Fruit fly (Drosophila melanogaster): Measurements from ENCODE around the gene CG1812.

Gene CG1812

dm6 chrX:20495767-20496656 is 15.3 kb upstream of the CG1812 start (continued):
- peak; percentile 57 for TF ChIP-seq CG10209 (GFP tag; optimal IDR thresholded peaks at IDR 0.05)
- peak; percentile 27 for TF ChIP-seq CG18764 (GFP tag; optimal IDR thresholded peaks at IDR 0.05)
- peak in 1 of 3 experiments; percentile 72 for TF ChIP-seq lola (GFP tag; optimal IDR thresholded peaks at IDR 0.05)
- no peak for TF ChIP-seq ERR (GFP tag; optimal IDR thresholded peaks at IDR 0.05)
- peak; percentile 47 for TF ChIP-seq Fer3 (tag; optimal IDR thresholded peaks at IDR 0.05)
- TF ChIP-seq vfl (GFP tag; optimal IDR thresholded peaks at IDR 0.05) = no peak
- TF ChIP-seq Blimp-1 (GFP tag; optimal IDR thresholded peaks at IDR 0.05) = peak; percentile 70
- TF ChIP-seq CG10462 (GFP tag; optimal IDR thresholded peaks at IDR 0.05) = peak; percentile 10
- peak; percentile 4 for TF ChIP-seq psq (GFP tag; optimal IDR thresholded peaks at IDR 0.05)
- TF ChIP-seq trh (GFP tag; optimal IDR thresholded peaks at IDR 0.05) = peak; percentile 41
- peak; percentile 72 for TF ChIP-seq shn (GFP tag; optimal IDR thresholded peaks at IDR 0.05)
- peak; percentile 61 for TF ChIP-seq CG18599 (GFP tag; optimal IDR thresholded peaks at IDR 0.05)
- peak; percentile 11 for TF ChIP-seq CG6813 (GFP tag; optimal IDR thresholded peaks at IDR 0.05)
- TF ChIP-seq chn (GFP tag; optimal IDR thresholded peaks at IDR 0.05) = peak; percentile 51
- TF ChIP-seq grau (tag; optimal IDR thresholded peaks at IDR 0.05) = peak; percentile 58
- TF ChIP-seq Bteb2 (GFP tag; optimal IDR thresholded peaks at IDR 0.05) = peak; percentile 59
- TF ChIP-seq Lim3 (GFP tag; IDR thresholded peaks at IDR 0.05) = no peak
- TF ChIP-seq da (GFP tag; optimal IDR thresholded peaks at IDR 0.05) = no peak
- TF ChIP-seq CG2712 (tag; optimal IDR thresholded peaks at IDR 0.05) = peak; percentile 62
- peak; percentile 13 for TF ChIP-seq CG18476 (GFP tag; optimal IDR thresholded peaks at IDR 0.05)
- peak; percentile 72 for TF ChIP-seq slbo (GFP tag; IDR thresholded peaks at IDR 0.05)
- no peak for TF ChIP-seq CG7745 (tag; optimal IDR thresholded peaks at IDR 0.05)
- peak; percentile 49 for TF ChIP-seq NfI (GFP tag; optimal IDR thresholded peaks at IDR 0.05)
- TF ChIP-seq eyg (GFP tag; optimal IDR thresholded peaks at IDR 0.05) = peak; percentile 12
- TF ChIP-seq z (GFP tag; IDR thresholded peaks at IDR 0.05) = no peak
- TF ChIP-seq Oli (tag; optimal IDR thresholded peaks at IDR 0.05) = peak; percentile 67
- TF ChIP-seq CG4404 (GFP tag; IDR thresholded peaks at IDR 0.05) = peak; percentile 33; the same call in 1 of the 2 replicates
- TF ChIP-seq bab2 (GFP tag; optimal IDR thresholded peaks at IDR 0.05) = peak; percentile 78
- peak; percentile 20 for TF ChIP-seq CG12299 (tag; optimal IDR thresholded peaks at IDR 0.05)
- TF ChIP-seq CG9817 (tag; optimal IDR thresholded peaks at IDR 0.05) = peak; percentile 27
- TF ChIP-seq CG6854 (GFP tag; optimal IDR thresholded peaks at IDR 0.05) = peak; percentile 24
- peak; percentile 75 for TF ChIP-seq zfh1 (GFP tag; IDR thresholded peaks at IDR 0.05)
- TF ChIP-seq CG31365 (tag; optimal IDR thresholded peaks at IDR 0.05) = peak; percentile 11
- TF ChIP-seq en (GFP tag; optimal IDR thresholded peaks at IDR 0.05) = peak; percentile 56
- peak; percentile 6 for TF ChIP-seq CG10654 (GFP tag; optimal IDR thresholded peaks at IDR 0.05)
- 0 out of 2 replicates have a peak, but pooled peaks have one; percentile 16 for TF ChIP-seq NFAT (GFP tag; IDR thresholded peaks at IDR 0.05)
- TF ChIP-seq CG12769 (tag; optimal IDR thresholded peaks at IDR 0.05) = peak; percentile 12
- peak; percentile 49 for TF ChIP-seq CG16815 (GFP tag; optimal IDR thresholded peaks at IDR 0.05)
- TF ChIP-seq mld (GFP tag; IDR thresholded peaks at IDR 0.05; ENCODE audit: partially characterized antibody) = no peak
- no peak for TF ChIP-seq sima (GFP tag; optimal IDR thresholded peaks at IDR 0.05)
- peak; percentile 35; the same call in 1 of the 2 replicates for TF ChIP-seq CG32532 (GFP tag; IDR thresholded peaks at IDR 0.05)
- peak; percentile 41; the same call in 1 of the 3 replicates for TF ChIP-seq CG34422 (GFP tag; IDR thresholded peaks at IDR 0.05)
- TF ChIP-seq D19A (tag; optimal IDR thresholded peaks at IDR 0.05) = peak; percentile 36
- peak; percentile 56; the same call in 1 of the 3 replicates for TF ChIP-seq CG3726 (GFP tag; IDR thresholded peaks at IDR 0.05)
- no peak for TF ChIP-seq insv (GFP tag; optimal IDR thresholded peaks at IDR 0.05)
- TF ChIP-seq stc (GFP tag; IDR thresholded peaks at IDR 0.05) = peak; percentile 59
- peak; percentile 49 for TF ChIP-seq CG3838 (GFP tag; optimal IDR thresholded peaks at IDR 0.05)
- TF ChIP-seq Ssrp (tag; optimal IDR thresholded peaks at IDR 0.05) = peak; percentile 71
